Fruit fly (Drosophila melanogaster): Measurements from ENCODE around the gene bbx.

bbx gene

dm6 chrX:21362878-21363277 lies at the start of gene bbx, which contains the start of gene waw:
TSS of gene bbx (plus strand) at chrX:21363028.
TSS of gene waw (plus strand) at chrX:21363028.
- TF ChIP-seq Dif (GFP tag; optimal IDR thresholded peaks at IDR 0.05; ENCODE audit: partially characterized antibody) (no peak), Jra (GFP tag; optimal IDR thresholded peaks at IDR 0.05) (no peak), rgr (GFP tag; optimal IDR thresholded peaks at IDR 0.05) (peak; percentile 51), Dfd (GFP tag; optimal IDR thresholded peaks at IDR 0.05) (no peak), OdsH (GFP tag; optimal IDR thresholded peaks at IDR 0.05) (no peak), h (GFP tag; optimal IDR thresholded peaks at IDR 0.05) (peak; percentile 4), Abd-B (GFP tag; optimal IDR thresholded peaks at IDR 0.05) (no peak), Sp1 (GFP tag; optimal IDR thresholded peaks at IDR 0.05) (peak; percentile 12), N (GFP tag; optimal IDR thresholded peaks at IDR 0.05) (no peak), Hnf4 (GFP tag; optimal IDR thresholded peaks at IDR 0.05) (no peak), GATAd (GFP tag; optimal IDR thresholded peaks at IDR 0.05) (no peak), brk (GFP tag; optimal IDR thresholded peaks at IDR 0.05) (no peak), Hr83 (GFP tag; optimal IDR thresholded peaks at IDR 0.05; ENCODE audit: poor library complexity, severe bottlenecking) (no peak), CrebA (GFP tag; optimal IDR thresholded peaks at IDR 0.05; ENCODE audit: borderline replicate concordance) (no peak), fru (GFP tag; optimal IDR thresholded peaks at IDR 0.05) (no peak), br (GFP tag; optimal IDR thresholded peaks at IDR 0.05) (no peak), dmrt93B (GFP tag; optimal IDR thresholded peaks at IDR 0.05) (no peak), Myc (optimal IDR thresholded peaks at IDR 0.05) (peak; percentile 34), woc (GFP tag; optimal IDR thresholded peaks at IDR 0.05) (no peak), dsf (GFP tag; optimal IDR thresholded peaks at IDR 0.05; ENCODE audit: borderline replicate concordance) (no peak), HLH106 (tag; optimal IDR thresholded peaks at IDR 0.05) (peak; percentile 2), foxo (GFP tag; optimal IDR thresholded peaks at IDR 0.05) (peak in 1 of 2 experiments; percentile 33)

DNA sequence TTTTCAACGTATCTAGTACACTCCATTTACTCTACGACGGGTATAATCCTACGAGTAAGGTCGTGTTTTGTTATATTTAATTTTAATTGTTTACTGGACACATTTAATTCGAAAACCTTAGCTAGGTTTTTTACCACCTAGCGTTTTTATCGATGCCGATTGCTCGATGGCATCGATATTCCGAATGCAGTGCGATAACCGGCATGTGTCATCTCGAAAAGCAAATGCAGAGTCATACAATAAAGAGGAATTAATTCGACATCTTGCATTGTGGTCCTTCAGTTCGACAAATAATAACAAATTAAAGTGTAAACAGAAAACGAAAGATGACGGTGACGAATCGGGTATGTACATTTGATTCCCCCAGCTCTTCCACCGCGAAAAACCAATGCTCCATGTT lies 47.0 kb upstream of the bbx start, which contains the start of gene Rpt6:
TSS of gene Rpt6 (plus strand) at position 201 of the 400 bp plus-strand sequence.
- TF ChIP-seq sv (GFP tag; optimal IDR thresholded peaks at IDR 0.05): no peak
- TF ChIP-seq h (GFP tag; optimal IDR thresholded peaks at IDR 0.05): peak; percentile 5
- TF ChIP-seq Jra (GFP tag; optimal IDR thresholded peaks at IDR 0.05): peak; percentile 11
- TF ChIP-seq Rel (GFP tag; optimal IDR thresholded peaks at IDR 0.05): no peak
- peak; percentile 0 for TF ChIP-seq Rel (tag; optimal IDR thresholded peaks at IDR 0.05)
- no peak for TF ChIP-seq pan (optimal IDR thresholded peaks at IDR 0.05)
- no peak for TF ChIP-seq Hr83 (GFP tag; optimal IDR thresholded peaks at IDR 0.05; ENCODE audit: poor library complexity, severe bottlenecking)
- TF ChIP-seq jim (GFP tag; optimal IDR thresholded peaks at IDR 0.05): no peak
- TF ChIP-seq HLH106 (tag; optimal IDR thresholded peaks at IDR 0.05): no peak

dm6 chrX:21317422-21317821 lies 45.4 kb upstream of the bbx start, which contains the start of gene CG1801:
TSS of gene CG1801 (minus strand) at chrX:21317522.
- no peak for TF ChIP-seq sv (GFP tag; optimal IDR thresholded peaks at IDR 0.05)
- no peak for TF ChIP-seq Dfd (GFP tag; optimal IDR thresholded peaks at IDR 0.05)
- no peak for TF ChIP-seq foxo (GFP tag; optimal IDR thresholded peaks at IDR 0.05)
- TF ChIP-seq tai (GFP tag; optimal IDR thresholded peaks at IDR 0.05): no peak
- TF ChIP-seq Hnf4 (GFP tag; optimal IDR thresholded peaks at IDR 0.05): no peak
- no peak for TF ChIP-seq OdsH (GFP tag; optimal IDR thresholded peaks at IDR 0.05)
- TF ChIP-seq Sp1 (GFP tag; optimal IDR thresholded peaks at IDR 0.05): no peak
- TF ChIP-seq lola (GFP tag; optimal IDR thresholded peaks at IDR 0.05): no peak
- TF ChIP-seq Myc (optimal IDR thresholded peaks at IDR 0.05): no peak
- no peak for TF ChIP-seq dl (GFP tag; optimal IDR thresholded peaks at IDR 0.05; ENCODE audit: insufficient read depth in 1 of 2, partially characterized antibody in 2 of 2)
- TF ChIP-seq dmrt93B (GFP tag; optimal IDR thresholded peaks at IDR 0.05): no peak
- no peak for TF ChIP-seq woc (GFP tag; optimal IDR thresholded peaks at IDR 0.05)
- no peak for TF ChIP-seq N (GFP tag; optimal IDR thresholded peaks at IDR 0.05)
- no peak for TF ChIP-seq fru (GFP tag; optimal IDR thresholded peaks at IDR 0.05)
- TF ChIP-seq CrebA (GFP tag; optimal IDR thresholded peaks at IDR 0.05; ENCODE audit: borderline replicate concordance): no peak

DNA sequence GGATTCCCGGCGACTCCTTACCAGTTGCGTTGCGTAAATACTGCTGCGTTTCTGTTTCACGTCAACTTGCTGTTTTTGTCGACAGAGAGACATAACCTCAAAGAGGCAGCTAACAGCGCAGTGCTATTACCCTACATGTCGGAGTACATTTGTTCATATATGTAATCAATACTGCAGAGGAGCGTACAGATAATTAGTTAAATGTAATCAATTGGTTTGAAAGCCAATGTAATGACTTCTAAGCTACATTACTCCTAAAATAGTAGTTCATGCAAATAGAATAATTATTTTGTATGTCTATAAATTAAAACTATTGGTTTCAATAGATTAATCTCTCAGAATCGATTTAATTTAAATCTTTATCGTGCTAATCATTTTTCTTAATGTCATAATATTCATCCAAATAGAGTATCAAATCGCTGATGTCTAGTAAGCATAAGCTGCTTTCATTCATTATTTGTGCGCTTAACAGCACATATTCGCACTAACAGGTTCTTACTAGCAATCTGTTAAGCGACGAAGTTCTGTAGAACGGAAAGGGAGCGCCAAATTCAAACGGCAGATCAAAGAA lies 43.5 kb upstream of the bbx start, which contains the start of the genes SLIRP1 and anox:
TSS of gene SLIRP1 (minus strand) at position 95 of the 571 bp plus-strand sequence.
TSS of gene anox (minus strand) at position 95 of the 571 bp plus-strand sequence.
- TF ChIP-seq Jra (GFP tag; optimal IDR thresholded peaks at IDR 0.05) (peak; percentile 50), dl (GFP tag; optimal IDR thresholded peaks at IDR 0.05; ENCODE audit: insufficient read depth in 1 of 2, partially characterized antibody in 2 of 2) (no peak), Abd-B (GFP tag; optimal IDR thresholded peaks at IDR 0.05) (no peak), Rel (GFP tag; optimal IDR thresholded peaks at IDR 0.05) (no peak), Rel (tag; optimal IDR thresholded peaks at IDR 0.05) (peak; percentile 56), Sp1 (GFP tag; optimal IDR thresholded peaks at IDR 0.05) (peak; percentile 87), h (GFP tag; optimal IDR thresholded peaks at IDR 0.05) (peak; percentile 80), dsf (GFP tag; optimal IDR thresholded peaks at IDR 0.05; ENCODE audit: borderline replicate concordance) (no peak), Hr78 (GFP tag; optimal IDR thresholded peaks at IDR 0.05) (no peak), pan (optimal IDR thresholded peaks at IDR 0.05) (no peak), CG9705 (GFP tag; optimal IDR thresholded peaks at IDR 0.05) (peak; percentile 74), jim (GFP tag; optimal IDR thresholded peaks at IDR 0.05) (no peak), Hnf4 (GFP tag; optimal IDR thresholded peaks at IDR 0.05) (peak; percentile 71), Myc (optimal IDR thresholded peaks at IDR 0.05) (no peak), fru (GFP tag; optimal IDR thresholded peaks at IDR 0.05) (peak; percentile 85), GATAd (GFP tag; optimal IDR thresholded peaks at IDR 0.05) (no peak), psq (GFP tag; optimal IDR thresholded peaks at IDR 0.05) (peak; percentile 76), Vsx2 (GFP tag; optimal IDR thresholded peaks at IDR 0.05; ENCODE audit: partially characterized antibody) (no peak), foxo (GFP tag; optimal IDR thresholded peaks at IDR 0.05) (peak in 1 of 2 experiments; percentile 85), CrebA (GFP tag; optimal IDR thresholded peaks at IDR 0.05; ENCODE audit: borderline replicate concordance) (no peak), sage (GFP tag; optimal IDR thresholded peaks at IDR 0.05) (peak; percentile 23), sv (GFP tag; optimal IDR thresholded peaks at IDR 0.05) (peak; percentile 83), HLH106 (tag; optimal IDR thresholded peaks at IDR 0.05) (peak; percentile 88), tai (GFP tag; optimal IDR thresholded peaks at IDR 0.05) (no peak), Hr83 (GFP tag; optimal IDR thresholded peaks at IDR 0.05; ENCODE audit: poor library complexity, severe bottlenecking) (peak; percentile 32), OdsH (GFP tag; optimal IDR thresholded peaks at IDR 0.05) (peak; percentile 82), woc (GFP tag; optimal IDR thresholded peaks at IDR 0.05) (peak; percentile 92), CG32264 (GFP tag; optimal IDR thresholded peaks at IDR 0.05) (peak; percentile 43), N (GFP tag; optimal IDR thresholded peaks at IDR 0.05) (no peak), Mio (GFP tag; optimal IDR thresholded peaks at IDR 0.05) (no peak), Dfd (GFP tag; optimal IDR thresholded peaks at IDR 0.05) (no peak), brk (GFP tag; optimal IDR thresholded peaks at IDR 0.05) (no peak)

All from whole organism, wandering third instar larva.